Fruit fly (Drosophila melanogaster) whole organism, embryonic: ENCODE data around the gene CG44006.

ENCODE experiments used
- CG10147 ChIP-seq: fragments of 200-800 bp; sonication (Bioruptor generic); optimal IDR thresholded peaks from 2 replicates; lab custom pipeline; 2019; ENCODE audit warnings: missing biosample characterization, mild to moderate bottlenecking, missing genetic modification characterization, moderate library complexity
- CG12299 ChIP-seq: fragments of 200-800 bp; sonication (Bioruptor generic); optimal IDR thresholded peaks from 2 replicates; lab custom pipeline; 2018; ENCODE audit warnings: missing biosample characterization, mild to moderate bottlenecking, missing genetic modification characterization
- CG14050 ChIP-seq: fragments of 200-800 bp; sonication (Bioruptor generic); IDR thresholded peaks from 3 replicates; pipeline ENCODE4 v1.3.6; 2022; ENCODE audit warnings: missing biosample characterization, missing genetic modification characterization
- CG15514 ChIP-seq: fragments of 200-800 bp; sonication (Bioruptor generic); optimal IDR thresholded peaks from 3 replicates; lab custom pipeline; 2017; ENCODE audit warnings: missing biosample characterization, missing genetic modification characterization, mild to moderate bottlenecking, moderate library complexity, missing genetic modification reagents
- CG1602 ChIP-seq: fragments of 200-800 bp; sonication (Bioruptor generic); optimal IDR thresholded peaks from 3 replicates; lab custom pipeline; 2016; ENCODE audit warnings: missing biosample characterization, missing genetic modification characterization
- CG17912 ChIP-seq: fragments of 200-800 bp; sonication (Bioruptor generic); optimal IDR thresholded peaks from 2 replicates; lab custom pipeline; 2018; ENCODE audit warnings: missing biosample characterization, mild to moderate bottlenecking, missing genetic modification characterization
- CG32772 ChIP-seq: fragments of 200-800 bp; sonication (Bioruptor generic); IDR thresholded peaks from 2 replicates; pipeline ENCODE4 v1.3.6; 2022; ENCODE audit warnings: missing biosample characterization, missing genetic modification characterization
- CG4282 ChIP-seq: fragments of 200-800 bp; sonication (Bioruptor generic); optimal IDR thresholded peaks from 2 replicates; lab custom pipeline; 2016; ENCODE audit warnings: missing biosample characterization, missing genetic modification characterization
- CG6254 ChIP-seq: fragments of 200-800 bp; sonication (Bioruptor generic); optimal IDR thresholded peaks from 3 replicates; lab custom pipeline; 2017; ENCODE audit warnings: mild to moderate bottlenecking, missing biosample characterization, missing genetic modification reagents, missing genetic modification characterization
- CG6813 ChIP-seq: fragments of 200-800 bp; sonication (Bioruptor generic); optimal IDR thresholded peaks from 2 replicates; lab custom pipeline; 2017; ENCODE audit warnings: missing biosample characterization, missing genetic modification characterization, mild to moderate bottlenecking, moderate library complexity, missing genetic modification reagents
- CG7745 ChIP-seq: fragments of 200-800 bp; sonication (Bioruptor generic); optimal IDR thresholded peaks from 2 replicates; lab custom pipeline; 2018; ENCODE audit warnings: missing biosample characterization, mild to moderate bottlenecking, missing genetic modification characterization, moderate library complexity
- CG8290 ChIP-seq, 3 experiments: fragments of 200-800 bp; sonication (Bioruptor generic); optimal IDR thresholded peaks; 2 replicates each; lab custom pipeline; 2016 to 2019; ENCODE audit warnings: missing biosample characterization in 3 of 3, missing genetic modification characterization in 3 of 3, mild to moderate bottlenecking in 2 of 3, moderate library complexity in 1 of 3
- CG8359 ChIP-seq: fragments of 200-800 bp; sonication (Bioruptor generic); optimal IDR thresholded peaks from 2 replicates; lab custom pipeline; 2017; ENCODE audit warnings: missing biosample characterization, mild to moderate bottlenecking, missing genetic modification characterization, borderline replicate concordance
- CG8944 ChIP-seq: fragments of 200-800 bp; sonication (Bioruptor generic); optimal IDR thresholded peaks from 3 replicates; lab custom pipeline; 2016; ENCODE audit warnings: missing biosample characterization, missing genetic modification characterization
- CG9437 ChIP-seq: fragments of 200-800 bp; sonication (Bioruptor generic); optimal IDR thresholded peaks from 2 replicates; lab custom pipeline; 2018; ENCODE audit warnings: missing biosample characterization, mild to moderate bottlenecking, missing genetic modification characterization
- Dfd ChIP-seq, 2 experiments: fragments of >200 bp; optimal IDR thresholded peaks; 2 replicates each; lab custom pipeline; 2017; ENCODE audit warnings: missing biosample characterization in 2 of 2, missing genetic modification characterization in 2 of 2
- Dip2 ChIP-seq: fragments of 200-800 bp; sonication (Bioruptor generic); IDR thresholded peaks from 2 replicates; pipeline ENCODE4 v1.3.6; 2022; ENCODE audit warnings: missing biosample characterization, missing genetic modification characterization
- Drgx ChIP-seq: fragments of 200-800 bp; sonication (Bioruptor generic); IDR thresholded peaks from 2 replicates; pipeline ENCODE4 v1.3.6; 2022; ENCODE audit warnings: missing biosample characterization, missing genetic modification characterization
- Fer1 ChIP-seq: fragments of 200-800 bp; sonication (Bioruptor generic); optimal IDR thresholded peaks from 2 replicates; lab custom pipeline; 2017; ENCODE audit warnings: missing biosample characterization, mild to moderate bottlenecking, missing genetic modification characterization
- GATAe ChIP-seq: fragments of 200-800 bp; sonication (Bioruptor generic); conservative IDR thresholded peaks from 2 replicates; pipeline ENCODE4 v1.3.6; 2022; ENCODE audit warnings: missing biosample characterization, missing genetic modification characterization
- HLH3B ChIP-seq: fragments of 200-800 bp; sonication (Bioruptor generic); IDR thresholded peaks from 2 replicates; pipeline ENCODE4 v1.3.6; 2022; ENCODE audit warnings: missing biosample characterization, missing genetic modification characterization
- HLH4C ChIP-seq: fragments of 200-800 bp; sonication (Bioruptor generic); IDR thresholded peaks from 3 replicates; pipeline ENCODE4 v1.3.6; 2022; ENCODE audit warnings: missing biosample characterization, missing genetic modification characterization; ENCODE audit not compliant: partially characterized antibody
- Meics ChIP-seq: fragments of 200-800 bp; sonication (Bioruptor generic); optimal IDR thresholded peaks from 2 replicates; lab custom pipeline; 2017; ENCODE audit warnings: missing biosample characterization, mild to moderate bottlenecking, missing genetic modification characterization
- Oaz ChIP-seq: fragments of 200-800 bp; sonication (Bioruptor generic); IDR thresholded peaks from 2 replicates; pipeline ENCODE4 v1.3.6; 2022; ENCODE audit warnings: missing biosample characterization, missing genetic modification characterization
- Trl ChIP-seq, 3 experiments: fragments of >200 bp in 2 of 3; fragments of 200-800 bp in 1 of 3; sonication (Bioruptor generic) in 1 of 3; optimal IDR thresholded peaks; 2 replicates in 1 of 3; 3 replicates in 2 of 3; lab custom pipeline; 2016 to 2017; ENCODE audit warnings: missing biosample characterization in 1 of 3, missing genetic modification characterization in 1 of 3
- Xbp1 ChIP-seq: fragments of 200-800 bp; sonication (Bioruptor generic); optimal IDR thresholded peaks from 3 replicates; lab custom pipeline; 2016; ENCODE audit warnings: missing biosample characterization, mild to moderate bottlenecking, missing genetic modification characterization
- aop ChIP-seq: fragments of 200-800 bp; sonication (Bioruptor generic); IDR thresholded peaks from 2 replicates; pipeline ENCODE4 v1.3.6; 2022; ENCODE audit warnings: missing biosample characterization, missing genetic modification characterization
- br ChIP-seq: fragments of >200 bp; optimal IDR thresholded peaks from 2 replicates; lab custom pipeline; 2017
- chm ChIP-seq: fragments of 200-800 bp; sonication (Bioruptor generic); IDR thresholded peaks from 2 replicates; pipeline ENCODE4 v1.3.6; 2022; ENCODE audit warnings: missing biosample characterization, missing genetic modification characterization
- dpn ChIP-seq, 2 experiments: fragments of 200-800 bp; sonication (Bioruptor generic); optimal IDR thresholded peaks; 3 replicates each; lab custom pipeline; 2016; ENCODE audit warnings: missing biosample characterization in 2 of 2, missing genetic modification characterization in 2 of 2
- ewg ChIP-seq: fragments of 200-800 bp; sonication (Bioruptor generic); optimal IDR thresholded peaks from 3 replicates; lab custom pipeline; 2017; ENCODE audit warnings: mild to moderate bottlenecking, missing biosample characterization, missing genetic modification reagents, missing genetic modification characterization
- exex ChIP-seq: fragments of 200-800 bp; sonication (Bioruptor generic); optimal IDR thresholded peaks from 4 replicates; lab custom pipeline; 2018; ENCODE audit warnings: missing biosample characterization, mild to moderate bottlenecking, missing genetic modification characterization, moderate library complexity
- fd96Cb ChIP-seq: fragments of 200-800 bp; sonication (Bioruptor generic); optimal IDR thresholded peaks from 2 replicates; lab custom pipeline; 2018; ENCODE audit warnings: missing biosample characterization, mild to moderate bottlenecking, missing genetic modification characterization, moderate library complexity
- gcm ChIP-seq: fragments of 200-800 bp; sonication (Bioruptor generic); optimal IDR thresholded peaks from 2 replicates; lab custom pipeline; 2019; ENCODE audit warnings: missing biosample characterization, mild to moderate bottlenecking, missing genetic modification characterization, moderate library complexity
- grn ChIP-seq: fragments of 200-800 bp; sonication (Bioruptor generic); optimal IDR thresholded peaks from 3 replicates; lab custom pipeline; 2017; ENCODE audit warnings: missing biosample characterization, missing genetic modification characterization
- her ChIP-seq: fragments of 200-800 bp; sonication (Bioruptor generic); optimal IDR thresholded peaks from 2 replicates; lab custom pipeline; 2016; ENCODE audit warnings: missing biosample characterization, missing genetic modification characterization
- insv ChIP-seq, 2 experiments: fragments of 200-800 bp; sonication (Bioruptor generic); optimal IDR thresholded peaks; 3 replicates each; lab custom pipeline; 2016 to 2018; ENCODE audit warnings: missing biosample characterization in 2 of 2, missing genetic modification characterization in 2 of 2
- lilli ChIP-seq: fragments of 200-800 bp; sonication (Bioruptor generic); optimal IDR thresholded peaks from 3 replicates; lab custom pipeline; 2016; ENCODE audit warnings: missing biosample characterization, missing genetic modification characterization
- mirr ChIP-seq: fragments of 200-800 bp; sonication (Bioruptor generic); optimal IDR thresholded peaks from 3 replicates; lab custom pipeline; 2018; ENCODE audit warnings: missing biosample characterization, mild to moderate bottlenecking, missing genetic modification characterization
- nmo ChIP-seq: fragments of 200-800 bp; sonication (Bioruptor generic); optimal IDR thresholded peaks from 2 replicates; lab custom pipeline; 2018; ENCODE audit warnings: missing biosample characterization, mild to moderate bottlenecking, missing genetic modification characterization, moderate library complexity
- pan ChIP-seq, 4 experiments: fragments of >200 bp in 3 of 4; fragments of 200-800 bp in 1 of 4; sonication (Bioruptor generic) in 1 of 4; optimal IDR thresholded peaks in 3 of 4; IDR thresholded peaks in 1 of 4; 2 replicates each; pipeline versions ENCODE4 v1.3.6 to Lab custom; 2017 to 2022; ENCODE audit warnings: missing biosample characterization in 2 of 4, missing genetic modification characterization in 2 of 4, mixed read lengths in 1 of 4
- pnt ChIP-seq: fragments of 200-800 bp; sonication (Bioruptor generic); optimal IDR thresholded peaks from 3 replicates; lab custom pipeline; 2016; ENCODE audit warnings: missing biosample characterization, missing genetic modification characterization
- pum ChIP-seq: fragments of 200-800 bp; sonication (Bioruptor generic); optimal IDR thresholded peaks from 2 replicates; lab custom pipeline; 2016; ENCODE audit warnings: missing biosample characterization, missing genetic modification characterization
- ranshi ChIP-seq: fragments of 200-800 bp; sonication (Bioruptor generic); IDR thresholded peaks from 2 replicates; pipeline ENCODE4 v1.3.6; 2022; ENCODE audit warnings: missing biosample characterization, missing genetic modification characterization
- repo ChIP-seq: fragments of 200-800 bp; sonication (Bioruptor generic); optimal IDR thresholded peaks from 2 replicates; lab custom pipeline; 2016; ENCODE audit warnings: missing biosample characterization, missing genetic modification characterization
- scrt ChIP-seq: fragments of 200-800 bp; sonication (Bioruptor generic); optimal IDR thresholded peaks from 2 replicates; lab custom pipeline; 2018; ENCODE audit warnings: missing biosample characterization, mild to moderate bottlenecking, missing genetic modification characterization, moderate library complexity
- sens ChIP-seq: fragments of 200-800 bp; sonication (Bioruptor generic); peaks from one replicate; lab custom pipeline; 2016; ENCODE audit warnings: missing biosample characterization, missing genetic modification characterization
- yki ChIP-seq: fragments of >200 bp; optimal IDR thresholded peaks from 3 replicates; lab custom pipeline; 2018
- zfh1 ChIP-seq: fragments of 200-800 bp; sonication (Bioruptor generic); IDR thresholded peaks from 3 replicates; pipeline ENCODE4 v1.3.6; 2022; ENCODE audit warnings: missing biosample characterization, missing genetic modification characterization

The CG44006 gene

DNA sequence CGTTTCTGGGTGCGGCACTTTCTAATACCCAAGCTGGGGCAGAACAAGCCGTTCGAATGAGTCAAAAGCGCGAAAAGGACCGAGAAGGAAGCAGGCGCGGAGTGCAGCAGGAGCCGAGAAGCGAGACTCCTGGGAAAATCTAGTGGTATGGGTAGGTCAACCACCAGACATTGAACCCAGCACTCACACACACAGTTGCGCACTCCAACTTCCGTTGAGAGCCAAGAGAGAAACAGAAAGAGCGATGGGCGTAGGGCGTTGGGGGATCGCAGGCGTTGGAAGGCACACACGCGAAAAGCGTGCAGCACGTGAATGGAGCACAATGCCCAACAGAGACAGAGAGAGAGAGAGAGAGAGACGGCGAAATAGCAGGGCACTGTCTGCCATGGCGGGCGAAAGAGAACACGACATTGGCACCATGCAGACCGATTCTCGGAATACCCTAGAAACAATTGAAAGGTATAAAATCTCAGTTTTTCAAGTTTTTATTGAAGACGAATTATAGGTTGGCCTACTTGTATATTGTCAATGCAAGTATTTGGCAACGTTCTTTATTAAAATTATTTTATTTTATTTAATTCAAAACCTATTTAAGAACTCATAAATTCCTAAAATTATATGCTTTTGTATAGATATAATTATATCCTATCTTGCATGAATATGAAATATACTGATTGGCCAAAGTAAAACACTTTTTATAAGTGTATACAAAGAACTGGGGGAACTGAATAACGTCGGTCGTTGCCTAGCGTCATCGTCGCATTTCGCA lies 7.9 kb upstream of the CG44006 start (continued):
- no peak for TF ChIP-seq CG12299
- TF ChIP-seq aop (GFP tag; lab: Robert Waterston, UW), result no peak
- peak; percentile 28 for TF ChIP-seq CG9437 (GFP tag; lab: Kevin White, UChicago)
- no peak for TF ChIP-seq pan (optimal IDR thresholded peaks at IDR 0.05; lab: Kevin White, UChicago)
- TF ChIP-seq pan (GFP tag; optimal IDR thresholded peaks at IDR 0.05 in 1 of 2, IDR thresholded peaks at IDR 0.05 in 1 of 2), result no peak
- TF ChIP-seq fd96Cb (tag; lab: Kevin White, UChicago), result peak; percentile 47
- no peak for TF ChIP-seq Oaz
- TF ChIP-seq dpn (GFP tag; optimal IDR thresholded peaks at IDR 0.05; lab: Kevin White, UChicago), result no peak
- no peak for TF ChIP-seq lilli (GFP tag; lab: Kevin White, UChicago)
- TF ChIP-seq CG14050 (GFP tag; lab: Robert Waterston, UW), result no peak
- peak; percentile 93 for TF ChIP-seq Drgx (GFP tag; lab: Robert Waterston, UW)
- no peak for TF ChIP-seq CG17912
- no peak for TF ChIP-seq Dip2
- TF ChIP-seq br (lab: Kevin White, UChicago), result no peak
- no peak for TF ChIP-seq CG6254 (GFP tag; lab: Kevin White, UChicago)
- peak; percentile 69 for TF ChIP-seq sens (GFP tag; lab: Kevin White, UChicago)
- peak; percentile 24 for TF ChIP-seq ewg (GFP tag; lab: Kevin White, UChicago)
- TF ChIP-seq Trl (optimal IDR thresholded peaks at IDR 0.05; lab: Kevin White, UChicago), result peak; percentile 3 to 41
- TF ChIP-seq Trl (GFP tag; optimal IDR thresholded peaks at IDR 0.05; lab: Kevin White, UChicago), result no peak
- no peak for TF ChIP-seq pnt
- TF ChIP-seq Xbp1 (GFP tag; lab: Kevin White, UChicago), result no peak
- no peak for TF ChIP-seq CG1602 (GFP tag; lab: Kevin White, UChicago)
- no peak for TF ChIP-seq yki
- no peak for TF ChIP-seq Fer1
- TF ChIP-seq HLH3B (GFP tag; lab: Robert Waterston, UW), result no peak
- TF ChIP-seq CG15514 (GFP tag; lab: Kevin White, UChicago), result no peak
- TF ChIP-seq scrt (GFP tag; lab: Kevin White, UChicago), result no peak
- no peak for TF ChIP-seq mirr (GFP tag; lab: Kevin White, UChicago)
- no peak for TF ChIP-seq chm (GFP tag; lab: Robert Waterston, UW)
- no peak for TF ChIP-seq pum (GFP tag; lab: Kevin White, UChicago)
- no peak for TF ChIP-seq Dfd (GFP tag; optimal IDR thresholded peaks at IDR 0.05; lab: Kevin White, UChicago)
- no peak for TF ChIP-seq gcm
- no peak for TF ChIP-seq her (GFP tag; lab: Kevin White, UChicago)
- TF ChIP-seq grn (GFP tag; lab: Kevin White, UChicago), result no peak
- no peak for TF ChIP-seq HLH4C
- TF ChIP-seq CG8944 (GFP tag; lab: Kevin White, UChicago), result no peak
- TF ChIP-seq exex (tag; lab: Kevin White, UChicago), result no peak
- no peak for TF ChIP-seq CG7745 (tag; lab: Kevin White, UChicago)
- no peak for TF ChIP-seq insv (GFP tag; optimal IDR thresholded peaks at IDR 0.05; lab: Kevin White, UChicago)
- TF ChIP-seq CG10147 (GFP tag; lab: Kevin White, UChicago), result peak; percentile 33
- TF ChIP-seq GATAe (GFP tag; lab: Robert Waterston, UW), result no peak
- peak; percentile 6 for TF ChIP-seq CG6813 (GFP tag; lab: Kevin White, UChicago)
- TF ChIP-seq zfh1, result no peak
- TF ChIP-seq Meics (GFP tag; lab: Kevin White, UChicago), result peak; percentile 46
- TF ChIP-seq CG4282, result no peak
- no peak for TF ChIP-seq CG8359 (GFP tag; lab: Kevin White, UChicago)
- TF ChIP-seq repo (GFP tag; lab: Kevin White, UChicago), result no peak
- TF ChIP-seq CG8290 (GFP tag; optimal IDR thresholded peaks at IDR 0.05; lab: Kevin White, UChicago), result no peak
- no peak for TF ChIP-seq CG8290 (tag; optimal IDR thresholded peaks at IDR 0.05; lab: Kevin White, UChicago)
- TF ChIP-seq CG32772, result no peak
- no peak for TF ChIP-seq ranshi
- peak; percentile 58 for TF ChIP-seq nmo (GFP tag; lab: Kevin White, UChicago)
